Fruit fly (Drosophila melanogaster) whole organism, embryonic: ENCODE data around the gene Dpp10.

Experiments
- CG10979 ChIP-seq: fragments of 200-800 bp; sonication (Bioruptor generic); optimal IDR thresholded peaks from 2 replicates; lab custom pipeline; 2018; ENCODE audit warnings: missing biosample characterization, mild to moderate bottlenecking, missing genetic modification characterization, moderate library complexity
- Fer3 ChIP-seq: fragments of 200-800 bp; sonication (Bioruptor generic); optimal IDR thresholded peaks from 2 replicates; lab custom pipeline; 2018; ENCODE audit warnings: missing biosample characterization, mild to moderate bottlenecking, missing genetic modification characterization, moderate library complexity
- dysf ChIP-seq: fragments of 200-800 bp; sonication (Bioruptor generic); IDR thresholded peaks from 3 replicates; pipeline ENCODE4 v1.3.6; 2022; ENCODE audit warnings: missing biosample characterization, missing genetic modification characterization
- klu ChIP-seq: fragments of 200-800 bp; sonication (Bioruptor generic); IDR thresholded peaks from 2 replicates; pipeline ENCODE4 v1.3.6; 2022; ENCODE audit warnings: missing biosample characterization, missing genetic modification characterization
- maf-S ChIP-seq: fragments of 200-800 bp; sonication (Bioruptor generic); optimal IDR thresholded peaks from 2 replicates; lab custom pipeline; 2016; ENCODE audit warnings: missing biosample characterization, missing genetic modification characterization

- TF ChIP-seq klu (GFP tag; lab: Robert Waterston, UW) (no peak), dysf (GFP tag; lab: Robert Waterston, UW) (no peak), CG10979 (tag; lab: Kevin White, UChicago) (no peak), Fer3 (tag; lab: Kevin White, UChicago) (no peak), maf-S (GFP tag; lab: Kevin White, UChicago) (no peak)
These were observed 10.6 kb upstream of the Dpp10 start for dm6 chr2L:6611374-6612005.
